Worm (Caenorhabditis elegans): Measurements from ENCODE around the gene F54D11.4.

- TF ChIP-seq nhr-42 (GFP tag; IDR thresholded peaks at IDR 0.05): no peak
- no peak for TF ChIP-seq tra-1 (GFP tag; IDR thresholded peaks at IDR 0.05)
- no peak for TF ChIP-seq nhr-77 (tag; optimal IDR thresholded peaks at IDR 0.05)
- no peak for TF ChIP-seq lin-15B (tag; optimal IDR thresholded peaks at IDR 0.05)
- TF ChIP-seq mdl-1 (tag; optimal IDR thresholded peaks at IDR 0.05): no peak
- TF ChIP-seq mdt-29 (GFP tag; IDR thresholded peaks at IDR 0.05): no peak
- no peak for TF ChIP-seq mep-1 (tag; optimal IDR thresholded peaks at IDR 0.05)
These were observed 17.5 kb upstream of the F54D11.4 start for ce11 chrV:4598489-4598888.
